Fruit fly (Drosophila melanogaster) S2 (cell line): ENCODE measurements around the gene CG34417.

Experiments
- CG8478 ChIP-seq: fragments of >200 bp; optimal IDR thresholded peaks from 2 replicates; lab custom pipeline; 2018
- CTCF ChIP-seq, 2 experiments: fragments of >200 bp; optimal IDR thresholded peaks; 2 replicates each; lab custom pipeline; 2018

dm6 chrX:6527680-6528079, 12.9 kb upstream of the CG34417 start, which contains the start of gene CG3342:
- TF ChIP-seq CTCF (optimal IDR thresholded peaks at IDR 0.05; lab: Kevin White, UChicago) (no peak), CG8478 (lab: Kevin White, UChicago) (no peak)
